Worm (Caenorhabditis elegans) whole organism, L4 larva: ENCODE measurements around the gene pqn-80.
A peak's percentile ranks its signal among the peaks of the same experiment; 100 is the strongest.

Experiments
- D1046.2 ChIP-seq: fragments of 200-800 bp; sonication (Bioruptor generic); IDR thresholded peaks from 2 replicates; pipeline ENCODE4 v1.3.6; 2022; ENCODE audit warnings: missing genetic modification characterization, missing compliant biosample characterization
- F26F4.8 ChIP-seq: fragments of 200-800 bp; sonication (Bioruptor generic); conservative IDR thresholded peaks from 2 replicates; pipeline ENCODE4 v1.3.6; 2022; ENCODE audit warnings: missing genetic modification characterization, missing compliant biosample characterization
- F37D6.2 ChIP-seq: sonication (generic microtip); optimal IDR thresholded peaks from 2 replicates; lab custom pipeline; 2016; ENCODE audit warnings: mild to moderate bottlenecking, missing genetic modification characterization, missing compliant biosample characterization
- F49E8.2 ChIP-seq: sonication (generic microtip); optimal IDR thresholded peaks from 2 replicates; lab custom pipeline; 2016; ENCODE audit warnings: missing compliant biosample characterization, mild to moderate bottlenecking, missing genetic modification characterization, borderline replicate concordance
- T26A8.4 ChIP-seq: fragments of 200-800 bp; sonication (Bioruptor generic); IDR thresholded peaks from 2 replicates; pipeline ENCODE4 v1.3.6; 2022; ENCODE audit warnings: missing genetic modification characterization, missing compliant biosample characterization
- Y105C5A.15 ChIP-seq: fragments of 200-800 bp; sonication (Bioruptor generic); IDR thresholded peaks from 2 replicates; pipeline ENCODE4 v1.3.6; 2022; ENCODE audit warnings: missing genetic modification characterization, missing compliant biosample characterization
- Y48G9A.11 ChIP-seq: fragments of 200-800 bp; sonication (Bioruptor generic); IDR thresholded peaks from 2 replicates; pipeline ENCODE4 v1.3.6; 2022; ENCODE audit warnings: missing genetic modification reagents, missing genetic modification characterization, missing compliant biosample characterization
- ZK337.2 ChIP-seq: fragments of 200-800 bp; sonication (Bioruptor generic); IDR thresholded peaks from 2 replicates; pipeline ENCODE4 v1.3.6; 2022; ENCODE audit warnings: missing genetic modification reagents, missing genetic modification characterization, missing compliant biosample characterization
- aha-1 ChIP-seq: fragments of 150-350 bp; peaks from one replicate; lab custom pipeline; 2014; ENCODE audit warnings: missing biosample characterization, missing genetic modification characterization
- aly-2 ChIP-seq: sonication (generic microtip); optimal IDR thresholded peaks from 2 replicates; lab custom pipeline; 2018; ENCODE audit warnings: missing biosample characterization, missing genetic modification characterization
- ama-1 ChIP-seq: fragments of 150-350 bp; optimal IDR thresholded peaks from 2 replicates; lab custom pipeline; 2014; ENCODE audit warnings: inconsistent platforms, mixed read lengths
- arid-1 ChIP-seq: fragments of 200-800 bp; sonication (Bioruptor generic); conservative IDR thresholded peaks from 2 replicates; pipeline ENCODE4 v1.3.6; 2022; ENCODE audit warnings: missing genetic modification reagents, missing genetic modification characterization, missing compliant biosample characterization
- ceh-20 ChIP-seq: fragments of 200-800 bp; sonication (Bioruptor generic); IDR thresholded peaks from 2 replicates; pipeline ENCODE4 v1.3.6; 2022; ENCODE audit warnings: missing genetic modification reagents, missing genetic modification characterization, missing compliant biosample characterization
- ceh-32 ChIP-seq: sonication (generic microtip); optimal IDR thresholded peaks from 2 replicates; lab custom pipeline; 2016; ENCODE audit warnings: mild to moderate bottlenecking, missing genetic modification characterization, missing compliant biosample characterization; ENCODE audit not compliant: poor library complexity
- ceh-82 ChIP-seq: sonication (generic microtip); optimal IDR thresholded peaks from 2 replicates; lab custom pipeline; 2017; ENCODE audit warnings: missing biosample characterization, missing genetic modification characterization
- cey-2 ChIP-seq: sonication (generic microtip); optimal IDR thresholded peaks from 3 replicates; lab custom pipeline; 2017; ENCODE audit warnings: missing genetic modification characterization, mild to moderate bottlenecking, missing compliant biosample characterization, antibody characterized with exemption, borderline replicate concordance; ENCODE audit not compliant: insufficient read depth
- ctbp-1 ChIP-seq: fragments of 200-800 bp; sonication (Bioruptor generic); IDR thresholded peaks from 2 replicates; pipeline ENCODE4 v1.3.6; 2022; ENCODE audit warnings: missing genetic modification reagents, missing genetic modification characterization, missing compliant biosample characterization
- dmd-8 ChIP-seq: fragments of 200-800 bp; sonication (Bioruptor generic); IDR thresholded peaks from 2 replicates; pipeline ENCODE4 v1.3.6; 2022; ENCODE audit warnings: missing genetic modification characterization, missing compliant biosample characterization
- dve-1 ChIP-seq: sonication (generic microtip); optimal IDR thresholded peaks from 2 replicates; lab custom pipeline; 2017; ENCODE audit warnings: antibody characterized with exemption, mild to moderate bottlenecking, missing genetic modification characterization, missing compliant biosample characterization; ENCODE audit not compliant: insufficient read depth
- hif-1 ChIP-seq, 2 experiments: sonication (generic microtip); optimal IDR thresholded peaks; 2 replicates each; lab custom pipeline; 2016 to 2017; ENCODE audit warnings: missing compliant biosample characterization in 2 of 2, missing genetic modification characterization in 2 of 2, missing genetic modification reagents in 2 of 2, missing genotype in 2 of 2, mild to moderate bottlenecking in 1 of 2
- hlh-11 ChIP-seq: fragments of 200-800 bp; sonication (Bioruptor generic); optimal IDR thresholded peaks from 2 replicates; lab custom pipeline; 2018; ENCODE audit warnings: mild to moderate bottlenecking, missing genetic modification characterization, missing compliant biosample characterization
- hmg-1.1 ChIP-seq: fragments of 200-800 bp; sonication (Bioruptor generic); IDR thresholded peaks from 2 replicates; pipeline ENCODE4 v1.3.6; 2022; ENCODE audit warnings: missing genetic modification reagents, missing genetic modification characterization, missing compliant biosample characterization
- lin-1 ChIP-seq: fragments of 200-800 bp; sonication (Bioruptor generic); IDR thresholded peaks from 2 replicates; pipeline ENCODE4 v1.3.6; 2022; ENCODE audit warnings: missing genetic modification reagents, missing genetic modification characterization, missing compliant biosample characterization
- lin-13 ChIP-seq: fragments of 150-350 bp; optimal IDR thresholded peaks from 2 replicates; lab custom pipeline; 2014; ENCODE audit warnings: missing biosample characterization, missing genetic modification reagents, missing genetic modification characterization
- lin-15B ChIP-seq: fragments of 150-350 bp; sonication (generic microtip); optimal IDR thresholded peaks from 3 replicates; lab custom pipeline; 2014; ENCODE audit warnings: missing biosample characterization, missing genetic modification characterization
- lin-38 ChIP-seq: fragments of 200-800 bp; sonication (Bioruptor generic); IDR thresholded peaks from 2 replicates; pipeline ENCODE4 v1.3.6; 2022; ENCODE audit warnings: missing genetic modification reagents, missing genetic modification characterization, missing compliant biosample characterization
- mdt-29 ChIP-seq: fragments of 200-800 bp; sonication (Bioruptor generic); IDR thresholded peaks from 2 replicates; pipeline ENCODE4 v1.3.6; 2022; ENCODE audit warnings: missing genetic modification reagents, missing genetic modification characterization, missing compliant biosample characterization
- mxl-2 ChIP-seq: fragments of 200-800 bp; sonication (Bioruptor generic); conservative IDR thresholded peaks from 2 replicates; pipeline ENCODE4 v1.3.6; 2022; ENCODE audit warnings: missing genetic modification reagents, missing genetic modification characterization, missing compliant biosample characterization
- mxl-3 ChIP-seq: fragments of 200-800 bp; sonication (Bioruptor generic); optimal IDR thresholded peaks from 2 replicates; lab custom pipeline; 2018; ENCODE audit warnings: mild to moderate bottlenecking, missing genetic modification characterization, missing compliant biosample characterization
- nhr-10 ChIP-seq: fragments of 150-350 bp; optimal IDR thresholded peaks from 2 replicates; lab custom pipeline; 2014; ENCODE audit warnings: missing biosample characterization, missing genetic modification characterization
- nhr-11 ChIP-seq: fragments of 150-350 bp; optimal IDR thresholded peaks from 2 replicates; lab custom pipeline; 2014; ENCODE audit warnings: missing biosample characterization, missing genetic modification characterization
- nhr-28 ChIP-seq: fragments of 150-350 bp; optimal IDR thresholded peaks from 2 replicates; lab custom pipeline; 2014; ENCODE audit warnings: missing biosample characterization, missing genetic modification characterization
- nhr-41 ChIP-seq: fragments of 200-800 bp; sonication (Bioruptor generic); IDR thresholded peaks from 2 replicates; pipeline ENCODE4 v1.3.6; 2022; ENCODE audit warnings: missing genetic modification reagents, missing genetic modification characterization, missing compliant biosample characterization
- nhr-42 ChIP-seq: fragments of 200-800 bp; sonication (Bioruptor generic); IDR thresholded peaks from 2 replicates; pipeline ENCODE4 v1.3.6; 2022; ENCODE audit warnings: missing genetic modification characterization, missing compliant biosample characterization
- nhr-48 ChIP-seq: sonication (generic microtip); optimal IDR thresholded peaks from 2 replicates; lab custom pipeline; 2016; ENCODE audit warnings: mild to moderate bottlenecking, missing genetic modification characterization, missing compliant biosample characterization
- nhr-77 ChIP-seq: fragments of 150-350 bp; optimal IDR thresholded peaks from 2 replicates; lab custom pipeline; 2014; ENCODE audit warnings: missing biosample characterization, missing genetic modification characterization
- pha-4 ChIP-seq, 2 experiments: fragments of 150-350 bp in 1 of 2; fragments of 200-800 bp in 1 of 2; sonication (Bioruptor generic) in 1 of 2; IDR thresholded peaks in 1 of 2; optimal IDR thresholded peaks in 1 of 2; 2 replicates each; pipeline versions ENCODE4 v1.3.6 to Lab custom; 2014 to 2022; ENCODE audit warnings: missing genetic modification characterization in 2 of 2, missing genetic modification reagents in 2 of 2, missing biosample characterization in 1 of 2, missing compliant biosample characterization in 1 of 2
- pqm-1 ChIP-seq: sonication (generic microtip); optimal IDR thresholded peaks from 2 replicates; lab custom pipeline; 2017; ENCODE audit warnings: missing biosample characterization, missing genetic modification characterization
- saeg-2 ChIP-seq: fragments of 200-800 bp; sonication (Bioruptor generic); IDR thresholded peaks from 2 replicates; pipeline ENCODE4 v1.3.6; 2022; ENCODE audit warnings: missing genetic modification reagents, missing genetic modification characterization, missing compliant biosample characterization
- set-16 ChIP-seq: fragments of 200-800 bp; sonication (Bioruptor generic); IDR thresholded peaks from 2 replicates; pipeline ENCODE4 v1.3.6; 2022; ENCODE audit warnings: missing genetic modification reagents, missing genetic modification characterization, missing compliant biosample characterization
- spr-1 ChIP-seq: sonication (generic microtip); optimal IDR thresholded peaks from 2 replicates; lab custom pipeline; 2016; ENCODE audit warnings: mild to moderate bottlenecking, missing genetic modification characterization, missing compliant biosample characterization
- unc-62 ChIP-seq, 3 experiments: fragments of 150-350 bp in 1 of 3; sonication (generic microtip); optimal IDR thresholded peaks in 2 of 3; peaks in 1 of 3; 1 replicate in 1 of 3; 2 replicates in 2 of 3; lab custom pipeline; 2014 to 2017; ENCODE audit warnings: missing biosample characterization in 3 of 3, missing genetic modification characterization in 3 of 3, missing genetic modification reagents in 3 of 3, missing genotype in 1 of 3
- zfp-3 ChIP-seq: fragments of 200-800 bp; sonication (Bioruptor generic); conservative IDR thresholded peaks from 2 replicates; pipeline ENCODE4 v1.3.6; 2022; ENCODE audit warnings: missing genetic modification reagents, missing genetic modification characterization, missing compliant biosample characterization
- ztf-7 ChIP-seq: fragments of 150-350 bp; optimal IDR thresholded peaks from 2 replicates; lab custom pipeline; 2014; ENCODE audit warnings: missing biosample characterization, missing genetic modification characterization

The pqn-80 gene

DNA sequence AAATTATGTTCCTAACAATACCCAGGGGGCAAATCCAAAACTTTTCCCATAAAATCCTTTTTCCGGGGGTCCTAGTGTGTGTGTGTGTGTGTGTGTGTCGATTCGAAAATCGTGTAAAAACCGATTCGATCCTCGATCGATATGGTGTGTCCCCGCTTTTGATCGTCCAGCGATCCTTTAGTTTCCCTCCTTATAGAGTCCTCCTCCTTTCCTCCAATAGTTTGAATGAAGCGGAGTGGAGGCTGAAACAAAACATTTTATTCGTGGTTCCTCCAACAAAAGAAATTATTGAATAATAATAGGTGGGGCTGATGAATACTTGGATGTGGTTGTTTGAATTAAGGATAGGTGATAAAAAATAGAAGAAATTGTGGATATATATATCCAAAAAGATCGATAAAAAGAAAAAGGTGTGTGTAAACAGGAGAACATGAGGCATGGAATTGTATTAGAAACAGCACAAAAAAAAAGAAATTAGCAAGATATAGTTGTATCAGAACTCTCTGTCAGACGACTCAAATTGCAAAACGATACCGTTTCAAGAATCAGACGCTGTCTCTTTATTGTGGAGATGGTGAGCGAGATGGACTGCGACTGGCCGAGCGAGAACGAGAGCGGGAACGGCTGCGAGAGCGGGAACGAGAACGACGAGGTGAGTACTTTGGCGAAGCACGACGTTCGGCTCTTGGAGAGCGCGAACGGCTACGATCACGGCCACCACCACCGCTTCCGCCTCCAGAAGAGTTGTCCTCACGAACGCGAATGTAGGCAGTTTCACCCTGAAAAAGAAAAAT, 60.3 kb downstream of the pqn-80 start:
- 0 out of 2 replicates have a peak, but pooled peaks have one; percentile 42 for TF ChIP-seq Y105C5A.15 (GFP tag; lab: Robert Waterston, UW)
- no peak for TF ChIP-seq nhr-28
- TF ChIP-seq aha-1, result peak; percentile 64
- TF ChIP-seq F49E8.2 (tag; lab: Kevin White, UChicago), result no peak
- TF ChIP-seq lin-1 (GFP tag; lab: Robert Waterston, UW), result no peak
- TF ChIP-seq mxl-2 (GFP tag; lab: Robert Waterston, UW), result no peak
- TF ChIP-seq unc-62 (GFP tag; optimal IDR thresholded peaks at IDR 0.05 in 1 of 2; lab: Kevin White, UChicago), result no peak
- TF ChIP-seq unc-62 (tag; optimal IDR thresholded peaks at IDR 0.05; lab: Kevin White, UChicago), result no peak
- no peak for TF ChIP-seq dve-1 (tag; lab: Kevin White, UChicago)
- TF ChIP-seq saeg-2 (GFP tag; lab: Robert Waterston, UW), result no peak
- TF ChIP-seq mxl-3 (GFP tag; lab: Kevin White, UChicago), result no peak
- no peak for TF ChIP-seq cey-2 (tag; lab: Kevin White, UChicago)
- 0 out of 2 replicates have a peak, but pooled peaks have one; percentile 16 for TF ChIP-seq arid-1 (GFP tag; lab: Robert Waterston, UW)
- 0 out of 2 replicates have a peak, but pooled peaks have one; percentile 28 for TF ChIP-seq pha-4 (GFP tag; IDR thresholded peaks at IDR 0.05; lab: Robert Waterston, UW)
- TF ChIP-seq pha-4 (tag; optimal IDR thresholded peaks at IDR 0.05; lab: Kevin White, UChicago), result no peak
- TF ChIP-seq hmg-1.1 (GFP tag; lab: Robert Waterston, UW), result no peak
- TF ChIP-seq ceh-20 (GFP tag; lab: Robert Waterston, UW), result no peak
- no peak for TF ChIP-seq D1046.2
- no peak for TF ChIP-seq nhr-42
- TF ChIP-seq Y48G9A.11 (GFP tag; lab: Robert Waterston, UW), result peak; percentile 62; the same call in 1 of the 2 replicates
- no peak for TF ChIP-seq nhr-11
- TF ChIP-seq pqm-1, result no peak
- 0 out of 2 replicates have a peak, but pooled peaks have one; percentile 32 for TF ChIP-seq dmd-8
- no peak for TF ChIP-seq nhr-10 (tag; lab: Kevin White, UChicago)
- TF ChIP-seq mdt-29 (GFP tag; lab: Robert Waterston, UW), result no peak
- no peak for TF ChIP-seq T26A8.4 (GFP tag; lab: Robert Waterston, UW)
- TF ChIP-seq ctbp-1, result no peak
- no peak for TF ChIP-seq ceh-82 (tag; lab: Kevin White, UChicago)
- TF ChIP-seq ztf-7 (tag; lab: Kevin White, UChicago), result no peak
- TF ChIP-seq nhr-77, result no peak
- TF ChIP-seq lin-13, result no peak
- TF ChIP-seq lin-38 (GFP tag; lab: Robert Waterston, UW), result peak; percentile 43
- TF ChIP-seq ceh-32 (tag; lab: Kevin White, UChicago), result no peak
- TF ChIP-seq nhr-48 (tag; lab: Kevin White, UChicago), result no peak
- no peak for TF ChIP-seq zfp-3
- TF ChIP-seq ama-1 (lab: Kevin White, UChicago), result no peak
- TF ChIP-seq hlh-11 (tag; lab: Kevin White, UChicago), result no peak
- no peak for TF ChIP-seq F37D6.2 (tag; lab: Kevin White, UChicago)
- TF ChIP-seq hif-1 (tag; optimal IDR thresholded peaks at IDR 0.05; lab: Kevin White, UChicago), result no peak
- TF ChIP-seq ZK337.2 (GFP tag; lab: Robert Waterston, UW), result no peak
- no peak for TF ChIP-seq aly-2 (tag; lab: Kevin White, UChicago)
- no peak for TF ChIP-seq nhr-41 (GFP tag; lab: Robert Waterston, UW)
- peak; percentile 70 for TF ChIP-seq set-16 (GFP tag; lab: Robert Waterston, UW)
- no peak for TF ChIP-seq spr-1 (tag; lab: Kevin White, UChicago)
- TF ChIP-seq lin-15B (tag; lab: Kevin White, UChicago), result no peak
- TF ChIP-seq F26F4.8, result no peak
